Worm (Caenorhabditis elegans): Measurements from ENCODE around the gene his-37.

DNA sequence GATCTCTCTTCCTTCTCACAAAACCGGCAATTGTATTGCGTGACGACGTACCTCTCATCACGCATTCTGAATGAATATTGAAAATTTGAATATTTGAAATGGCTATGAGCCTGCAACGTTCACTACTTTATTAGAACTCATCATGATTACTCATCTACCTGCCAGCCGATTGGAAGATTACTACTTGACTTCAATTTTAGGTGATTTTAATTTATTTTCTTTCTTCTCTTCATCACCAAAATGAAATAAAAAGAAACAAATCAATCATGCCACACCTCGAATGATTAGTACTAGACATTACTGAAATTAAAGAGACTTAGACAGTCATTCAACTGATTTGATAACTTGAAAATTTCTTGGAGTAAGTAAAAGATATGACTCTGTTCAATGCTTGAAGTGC, 37.4 kb downstream of the his-37 start:
- no peak for TF ChIP-seq hlh-8 (tag; optimal IDR thresholded peaks at IDR 0.05)
- TF ChIP-seq tbx-2 (tag; optimal IDR thresholded peaks at IDR 0.05), result no peak
- TF ChIP-seq pag-3 (tag; optimal IDR thresholded peaks at IDR 0.05; ENCODE audit: borderline replicate concordance), result no peak

All from whole organism, late embryonic.